Fruit fly (Drosophila melanogaster): ENCODE data around the gene CG33098.

- TF ChIP-seq CG15710 (tag; optimal IDR thresholded peaks at IDR 0.05) (no peak), CG9948 (tag; optimal IDR thresholded peaks at IDR 0.05) (no peak), CG14655 (GFP tag; optimal IDR thresholded peaks at IDR 0.05) (no peak), Pif1A (GFP tag; optimal IDR thresholded peaks at IDR 0.05) (no peak), Snoo (tag; optimal IDR thresholded peaks at IDR 0.05) (no peak), CG17806 (tag; optimal IDR thresholded peaks at IDR 0.05) (no peak), CG13204 (GFP tag; optimal IDR thresholded peaks at IDR 0.05) (no peak), CG12605 (GFP tag; IDR thresholded peaks at IDR 0.05) (no peak), CG10348 (GFP tag; IDR thresholded peaks at IDR 0.05) (no peak)
Measured at dm6 chr3R:12379249-12379648, 7.7 kb upstream of the CG33098 start.
